Worm (Caenorhabditis elegans) whole organism, mixed stage, embryonic: ENCODE data around the gene str-150.

Experiments used
- ces-1 ChIP-seq: fragments of 150-350 bp; optimal IDR thresholded peaks from 2 replicates; lab custom pipeline; 2014; ENCODE audit warnings: missing biosample characterization, missing genetic modification reagents, missing genetic modification characterization
- drap-1 ChIP-seq: fragments of 200-800 bp; sonication (Bioruptor generic); optimal IDR thresholded peaks from 3 replicates; lab custom pipeline; 2018; ENCODE audit warnings: mild to moderate bottlenecking, missing genetic modification characterization, missing compliant biosample characterization
- ham-2 ChIP-seq: fragments of 200-800 bp; sonication (Bioruptor generic); optimal IDR thresholded peaks from 2 replicates; lab custom pipeline; 2018; ENCODE audit warnings: mild to moderate bottlenecking, missing genetic modification characterization, missing compliant biosample characterization
- lin-13 ChIP-seq: fragments of 150-350 bp; optimal IDR thresholded peaks from 2 replicates; lab custom pipeline; 2014; ENCODE audit warnings: missing biosample characterization, missing genetic modification characterization
- lsy-2 ChIP-seq: fragments of 150-350 bp; optimal IDR thresholded peaks from 2 replicates; lab custom pipeline; 2014; ENCODE audit warnings: missing biosample characterization, missing genetic modification characterization
- mab-5 ChIP-seq: fragments of 150-350 bp; optimal IDR thresholded peaks from 2 replicates; lab custom pipeline; 2014; ENCODE audit warnings: missing biosample characterization, missing genetic modification characterization
- nhr-12 ChIP-seq: fragments of 150-350 bp; optimal IDR thresholded peaks from 2 replicates; lab custom pipeline; 2014; ENCODE audit warnings: missing biosample characterization, missing genetic modification characterization
- nhr-28 ChIP-seq: fragments of 150-350 bp; optimal IDR thresholded peaks from 2 replicates; lab custom pipeline; 2014; ENCODE audit warnings: missing biosample characterization, missing genetic modification characterization
- nhr-76 ChIP-seq: sonication (generic microtip); optimal IDR thresholded peaks from 2 replicates; lab custom pipeline; 2017; ENCODE audit warnings: missing biosample characterization, missing genetic modification characterization
- snpc-4 ChIP-seq: fragments of 150-350 bp; optimal IDR thresholded peaks from 2 replicates; lab custom pipeline; 2014; ENCODE audit warnings: missing biosample characterization, missing genetic modification characterization
- unc-62 ChIP-seq: fragments of 150-350 bp; optimal IDR thresholded peaks from 2 replicates; lab custom pipeline; 2014; ENCODE audit warnings: missing biosample characterization, missing genetic modification reagents, missing genetic modification characterization

DNA sequence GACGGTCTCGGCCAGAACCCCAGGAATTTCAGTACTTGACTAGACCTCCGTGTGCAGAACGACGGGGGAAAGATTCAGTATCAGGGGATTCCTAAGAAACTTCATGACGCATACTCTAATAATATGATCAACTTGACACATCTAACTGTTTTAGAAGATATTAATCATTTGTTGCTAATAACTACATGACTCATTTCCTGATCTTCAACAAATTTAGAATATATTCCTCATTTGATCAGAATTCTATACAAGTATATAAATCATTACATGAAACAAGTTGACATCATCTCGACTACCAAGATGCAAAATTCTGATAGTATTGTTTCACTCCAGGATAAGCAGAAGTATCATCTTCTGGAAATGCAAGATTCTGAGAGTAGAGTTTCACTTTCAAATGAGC lies 47.9 kb upstream of the str-150 start, which contains the start of gene Y32B12B.8:
- no peak for TF ChIP-seq lsy-2 (tag; lab: Kevin White, UChicago)
- TF ChIP-seq snpc-4 (tag; lab: Kevin White, UChicago): no peak
- TF ChIP-seq nhr-76 (tag; lab: Kevin White, UChicago): no peak
- TF ChIP-seq ces-1 (GFP tag; lab: Kevin White, UChicago): no peak
- no peak for TF ChIP-seq lin-13 (tag; lab: Kevin White, UChicago)
- no peak for TF ChIP-seq drap-1
- TF ChIP-seq unc-62 (GFP tag; lab: Kevin White, UChicago): no peak
- no peak for TF ChIP-seq mab-5 (tag; lab: Kevin White, UChicago)
- TF ChIP-seq nhr-28 (tag; lab: Kevin White, UChicago): no peak
- no peak for TF ChIP-seq ham-2 (GFP tag; lab: Kevin White, UChicago)
- TF ChIP-seq nhr-12 (tag; lab: Kevin White, UChicago): no peak
